Worm (Caenorhabditis elegans): ENCODE results near the gene Y22D7AL.16.

Y22D7AL.16 gene

DNA sequence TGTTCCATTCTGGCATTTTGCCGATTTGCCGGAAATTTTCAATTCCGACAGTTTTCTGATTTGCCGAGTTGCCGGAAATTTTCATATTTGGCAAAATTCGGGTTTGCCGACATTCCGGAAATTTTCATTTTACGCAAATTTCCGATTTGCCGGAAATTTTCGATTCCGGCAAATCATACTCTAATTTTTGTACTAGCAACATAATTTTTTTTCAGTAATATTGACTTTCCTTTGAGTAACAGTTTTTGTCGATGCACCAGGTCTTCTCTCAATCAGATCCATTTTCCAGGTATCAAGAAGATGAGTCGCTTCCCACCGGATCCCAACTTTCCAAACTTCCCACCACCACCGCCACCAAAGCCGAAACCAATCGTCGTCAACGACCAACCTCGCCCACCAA is 23.9 kb downstream of the Y22D7AL.16 start, which contains the start of gene Y22D7AL.3:
Y22D7AL.3 (plus strand) TSS at position 301 of the 400 bp plus-strand sequence.
- no peak for TF ChIP-seq K02D7.2 (tag; optimal IDR thresholded peaks at IDR 0.05)
- no peak for TF ChIP-seq ceh-48 (tag; optimal IDR thresholded peaks at IDR 0.05)
- TF ChIP-seq tbx-2 (tag; optimal IDR thresholded peaks at IDR 0.05) = no peak
- TF ChIP-seq lim-6 (tag; optimal IDR thresholded peaks at IDR 0.05) = no peak
- no peak for TF ChIP-seq pag-3 (tag; optimal IDR thresholded peaks at IDR 0.05; ENCODE audit: borderline replicate concordance)
- no peak for TF ChIP-seq odd-2 (tag; optimal IDR thresholded peaks at IDR 0.05)

- TF ChIP-seq sox-2 (GFP tag; IDR thresholded peaks at IDR 0.05) = no peak
- TF ChIP-seq sdc-2 (tag; optimal IDR thresholded peaks at IDR 0.05) = no peak
- no peak for TF ChIP-seq lin-11 (tag; optimal IDR thresholded peaks at IDR 0.05)
- TF ChIP-seq npax-4 (tag; optimal IDR thresholded peaks at IDR 0.05) = no peak
- no peak for TF ChIP-seq ama-1 (optimal IDR thresholded peaks at IDR 0.05)
- no peak for TF ChIP-seq odd-2 (tag; optimal IDR thresholded peaks at IDR 0.05)
- TF ChIP-seq hlh-8 (tag; optimal IDR thresholded peaks at IDR 0.05) = no peak
- no peak for TF ChIP-seq unc-3 (GFP tag; conservative IDR thresholded peaks at IDR 0.05)
- TF ChIP-seq unc-3 (tag; optimal IDR thresholded peaks at IDR 0.05) = no peak
- no peak for TF ChIP-seq ceh-30 (tag; optimal IDR thresholded peaks at IDR 0.05)
- no peak for TF ChIP-seq ceh-6 (GFP tag; optimal IDR thresholded peaks at IDR 0.05)
These were observed 26.7 kb downstream of the Y22D7AL.16 start for ce11 chrIII:1638345-1638744.

- TF ChIP-seq unc-42 (tag; optimal IDR thresholded peaks at IDR 0.05) (no peak), pha-2 (tag; optimal IDR thresholded peaks at IDR 0.05) (no peak), fax-1 (tag; optimal IDR thresholded peaks at IDR 0.05) (no peak), hlh-30 (tag; optimal IDR thresholded peaks at IDR 0.05; ENCODE audit: insufficient read depth) (no peak), dve-1 (tag; optimal IDR thresholded peaks at IDR 0.05) (no peak), ceh-45 (GFP tag; IDR thresholded peaks at IDR 0.05) (no peak), hlh-8 (tag; optimal IDR thresholded peaks at IDR 0.05) (no peak)
These were observed 30.7 kb downstream of the Y22D7AL.16 start, which contains the start of gene Y22D7AL.11 for ce11 chrIII:1634270-1634669. Gene Y22D7AL.11, minus strand, starts transcription at chrIII:1634370.

DNA sequence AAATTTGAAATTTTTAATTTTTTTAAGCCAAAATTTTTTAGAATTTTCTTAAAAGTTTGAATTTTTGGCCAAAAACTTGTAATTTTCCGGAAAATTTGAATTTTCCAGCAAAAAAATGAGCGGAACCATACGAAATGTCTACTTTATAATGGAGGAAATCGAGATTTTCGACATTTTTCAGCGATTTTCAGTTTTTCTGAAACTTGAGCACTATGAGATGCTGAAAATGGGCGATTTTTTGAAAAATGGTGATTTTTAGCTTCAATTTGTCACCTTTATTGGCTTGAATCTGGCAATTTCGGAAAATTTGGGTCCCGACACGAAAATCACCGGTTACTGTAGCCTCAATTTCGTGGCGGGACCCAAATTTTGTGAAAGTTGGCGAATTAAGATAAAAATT is 38.5 kb downstream of the Y22D7AL.16 start, which contains the start of gene Y22D7AL.4:
Y22D7AL.4 (plus strand) TSS at position 109 of the 400 bp plus-strand sequence.
- no peak for TF ChIP-seq hlh-13 (GFP tag; optimal IDR thresholded peaks at IDR 0.05)
- no peak for TF ChIP-seq K09A11.1 (tag; optimal IDR thresholded peaks at IDR 0.05; ENCODE audit: insufficient read depth)
- no peak for TF ChIP-seq ceh-34 (tag; optimal IDR thresholded peaks at IDR 0.05)
- TF ChIP-seq hlh-6 (tag; optimal IDR thresholded peaks at IDR 0.05) = no peak
- TF ChIP-seq ahr-1 (tag; optimal IDR thresholded peaks at IDR 0.05) = no peak
- TF ChIP-seq hlh-8 (tag; optimal IDR thresholded peaks at IDR 0.05) = no peak
- no peak for TF ChIP-seq ceh-48 (tag; optimal IDR thresholded peaks at IDR 0.05)
- no peak for TF ChIP-seq pha-2 (tag; optimal IDR thresholded peaks at IDR 0.05)
- no peak for TF ChIP-seq elt-2 (tag; optimal IDR thresholded peaks at IDR 0.05)

DNA sequence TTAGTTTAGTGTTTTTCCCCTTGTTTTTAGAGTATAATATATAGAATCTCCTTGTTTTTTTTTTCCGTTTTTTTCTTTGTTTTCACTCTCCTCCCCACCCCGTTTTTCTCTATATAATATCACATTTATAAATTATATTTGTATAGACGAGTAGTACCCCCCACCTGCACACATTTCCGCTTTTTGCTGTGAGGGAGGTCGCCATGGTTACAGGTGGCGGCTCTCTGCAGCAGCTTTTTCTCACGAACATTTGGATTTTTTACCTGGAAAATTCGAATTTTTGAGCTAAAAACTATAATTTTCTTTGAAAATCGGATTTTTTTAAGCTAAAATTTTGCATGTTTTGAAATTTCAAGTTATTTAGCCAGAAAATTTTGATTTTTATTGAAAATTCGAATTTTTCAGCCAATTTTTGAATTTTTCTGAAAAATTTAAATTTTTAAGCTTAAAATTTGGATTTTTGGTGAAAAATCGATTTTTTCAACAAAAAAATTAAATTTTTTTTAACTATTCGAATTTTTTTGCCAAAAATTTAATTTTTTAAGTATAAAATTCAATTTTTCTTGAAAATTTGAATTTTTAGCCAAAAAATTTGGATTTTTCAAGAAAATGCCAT is 39.2 kb downstream of the Y22D7AL.16 start:
- no peak for TF ChIP-seq ceh-34 (tag; optimal IDR thresholded peaks at IDR 0.05)
- no peak for TF ChIP-seq syd-9 (tag; optimal IDR thresholded peaks at IDR 0.05)
- TF ChIP-seq ceh-6 (GFP tag; optimal IDR thresholded peaks at IDR 0.05) = no peak
- no peak for TF ChIP-seq unc-42 (tag; optimal IDR thresholded peaks at IDR 0.05)
- TF ChIP-seq unc-86 (tag; optimal IDR thresholded peaks at IDR 0.05) = no peak
- no peak for TF ChIP-seq pha-4 (tag; optimal IDR thresholded peaks at IDR 0.05)
- TF ChIP-seq tbx-2 (tag; optimal IDR thresholded peaks at IDR 0.05) = no peak
- no peak for TF ChIP-seq pros-1 (tag; optimal IDR thresholded peaks at IDR 0.05)

DNA sequence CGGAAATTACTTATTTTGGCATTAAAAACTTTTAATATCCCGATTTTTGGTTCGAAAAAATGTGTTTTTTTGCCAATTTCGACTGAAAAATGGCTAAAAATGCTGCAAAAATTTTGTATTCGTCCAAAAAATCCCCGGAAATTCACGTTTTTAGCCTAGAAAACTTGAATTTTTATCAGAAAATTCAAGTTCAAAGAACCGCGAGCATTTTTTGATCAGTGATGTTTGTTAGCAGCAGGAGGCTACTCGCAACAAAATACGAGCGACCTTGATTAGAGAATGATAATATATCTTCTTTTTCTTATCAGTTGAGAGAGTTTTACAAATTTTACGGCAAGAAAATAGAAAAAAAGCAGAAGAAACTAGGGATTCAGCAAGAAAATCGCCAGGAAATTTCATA is 42.7 kb downstream of the Y22D7AL.16 start:
- TF ChIP-seq elt-2 (tag; optimal IDR thresholded peaks at IDR 0.05) (peak; percentile 41), ceh-31 (tag; optimal IDR thresholded peaks at IDR 0.05) (no peak)
